Worm (Caenorhabditis elegans) whole organism, L3 larva: ENCODE measurements around the gene cnc-5.

Source experiments
- elt-3 ChIP-seq, 3 experiments: fragments of 150-350 bp in 1 of 3; sonication (generic microtip) in 2 of 3; optimal IDR thresholded peaks; 2 replicates in 2 of 3; 4 replicates in 1 of 3; lab custom pipeline; 2014 to 2017; ENCODE audit warnings: missing biosample characterization in 3 of 3, missing genetic modification characterization in 3 of 3
- jun-1 ChIP-seq: fragments of 150-350 bp; optimal IDR thresholded peaks from 2 replicates; lab custom pipeline; 2014; ENCODE audit warnings: missing biosample characterization, missing genetic modification reagents, missing genetic modification characterization
- nhr-11 ChIP-seq: fragments of 150-350 bp; optimal IDR thresholded peaks from 2 replicates; lab custom pipeline; 2014; ENCODE audit warnings: missing biosample characterization, missing genetic modification characterization
- nhr-28 ChIP-seq: fragments of 150-350 bp; optimal IDR thresholded peaks from 2 replicates; lab custom pipeline; 2014; ENCODE audit warnings: missing biosample characterization, missing genetic modification characterization
- unc-62 ChIP-seq: fragments of 150-350 bp; sonication (generic microtip); optimal IDR thresholded peaks from 4 replicates; lab custom pipeline; 2014; ENCODE audit warnings: missing biosample characterization, missing genetic modification reagents, missing genetic modification characterization
- zag-1 ChIP-seq: fragments of 150-350 bp; optimal IDR thresholded peaks from 2 replicates; lab custom pipeline; 2014; ENCODE audit warnings: missing biosample characterization, missing genetic modification characterization
- ztf-4 ChIP-seq: fragments of 150-350 bp; optimal IDR thresholded peaks from 2 replicates; lab custom pipeline; 2014; ENCODE audit warnings: missing biosample characterization, missing genetic modification characterization

ce11 chrV:1438832-1439231, 6.3 kb upstream of the cnc-5 start, which contains the start of gene R09B5.11:
- no peak for TF ChIP-seq zag-1 (tag; lab: Kevin White, UChicago)
- no peak for TF ChIP-seq elt-3 (tag; optimal IDR thresholded peaks at IDR 0.05; lab: Kevin White, UChicago)
- TF ChIP-seq jun-1 (tag; lab: Kevin White, UChicago), result no peak
- no peak for TF ChIP-seq nhr-28 (tag; lab: Kevin White, UChicago)
- TF ChIP-seq nhr-11 (tag; lab: Kevin White, UChicago), result no peak
- no peak for TF ChIP-seq unc-62 (GFP tag; lab: Kevin White, UChicago)
- no peak for TF ChIP-seq ztf-4 (tag; lab: Kevin White, UChicago)
